Worm (Caenorhabditis elegans) whole organism, L1 larva: ENCODE results near the gene K08D8.10.

ENCODE experiments used
- C04F5.9 ChIP-seq: sonication (generic microtip); optimal IDR thresholded peaks from 2 replicates; lab custom pipeline; 2016; ENCODE audit warnings: missing genetic modification characterization, missing compliant biosample characterization
- C16A3.4 ChIP-seq: fragments of 150-350 bp; optimal IDR thresholded peaks from 2 replicates; lab custom pipeline; 2014; ENCODE audit warnings: missing biosample characterization, missing genetic modification characterization
- aha-1 ChIP-seq: fragments of 150-350 bp; optimal IDR thresholded peaks from 2 replicates; lab custom pipeline; 2014; ENCODE audit warnings: missing biosample characterization, missing genetic modification characterization
- ceh-8 ChIP-seq: fragments of 200-800 bp; sonication (Bioruptor generic); optimal IDR thresholded peaks from 2 replicates; lab custom pipeline; 2018; ENCODE audit warnings: mild to moderate bottlenecking, missing genetic modification characterization, moderate library complexity, missing compliant biosample characterization
- ceh-82 ChIP-seq, 3 experiments: fragments of 150-350 bp in 1 of 3; sonication (generic microtip) in 2 of 3; optimal IDR thresholded peaks; 2 replicates each; lab custom pipeline; 2014 to 2017; ENCODE audit warnings: missing biosample characterization in 3 of 3, missing genetic modification characterization in 3 of 3
- ceh-90 ChIP-seq: sonication (generic microtip); optimal IDR thresholded peaks from 2 replicates; lab custom pipeline; 2016; ENCODE audit warnings: missing genetic modification characterization, missing compliant biosample characterization
- ces-1 ChIP-seq: fragments of 150-350 bp; optimal IDR thresholded peaks from 2 replicates; lab custom pipeline; 2014; ENCODE audit warnings: missing biosample characterization, missing genetic modification reagents, missing genetic modification characterization
- efl-1 ChIP-seq, 4 experiments: fragments of 150-350 bp; optimal IDR thresholded peaks in 3 of 4; peaks in 1 of 4; 1 replicate in 1 of 4; 2 replicates in 3 of 4; lab custom pipeline; 2014; ENCODE audit warnings: missing biosample characterization in 2 of 4, missing genetic modification characterization in 2 of 4, missing genetic modification reagents in 2 of 4
- egl-27 ChIP-seq, 2 experiments: fragments of 150-350 bp in 1 of 2; sonication (generic microtip); optimal IDR thresholded peaks; 3 replicates each; lab custom pipeline; 2017 to 2018; ENCODE audit warnings: missing biosample characterization in 2 of 2, missing genetic modification characterization in 2 of 2, missing genetic modification reagents in 2 of 2
- fkh-4 ChIP-seq: sonication (generic microtip); optimal IDR thresholded peaks from 2 replicates; lab custom pipeline; 2016; ENCODE audit warnings: missing compliant biosample characterization, missing genetic modification characterization, borderline replicate concordance
- fkh-8 ChIP-seq: sonication (generic microtip); optimal IDR thresholded peaks from 2 replicates; lab custom pipeline; 2016; ENCODE audit warnings: mild to moderate bottlenecking, missing genetic modification characterization, missing compliant biosample characterization
- isw-1 ChIP-seq: fragments of 200-800 bp; sonication (Bioruptor generic); IDR thresholded peaks from 2 replicates; pipeline ENCODE4 v1.3.6; 2022; ENCODE audit warnings: missing genetic modification characterization, missing compliant biosample characterization
- lin-13 ChIP-seq: fragments of 150-350 bp; optimal IDR thresholded peaks from 2 replicates; lab custom pipeline; 2014; ENCODE audit warnings: missing biosample characterization, missing genetic modification reagents, missing genetic modification characterization
- lin-14 ChIP-seq: fragments of 200-800 bp; sonication (Bioruptor generic); optimal IDR thresholded peaks from 2 replicates; lab custom pipeline; 2018; ENCODE audit warnings: mild to moderate bottlenecking, missing genetic modification characterization, moderate library complexity, missing compliant biosample characterization
- mef-2 ChIP-seq: fragments of 150-350 bp; optimal IDR thresholded peaks from 2 replicates; lab custom pipeline; 2014; ENCODE audit warnings: missing biosample characterization, missing genetic modification characterization
- mep-1 ChIP-seq: fragments of 150-350 bp; optimal IDR thresholded peaks from 2 replicates; lab custom pipeline; 2014; ENCODE audit warnings: missing biosample characterization, missing genetic modification characterization
- nhr-19 ChIP-seq: fragments of 200-800 bp; sonication (Bioruptor generic); conservative IDR thresholded peaks from 2 replicates; pipeline ENCODE4 v1.3.6; 2022; ENCODE audit warnings: missing genetic modification characterization, missing compliant biosample characterization
- nhr-28 ChIP-seq: fragments of 150-350 bp; optimal IDR thresholded peaks from 2 replicates; lab custom pipeline; 2014; ENCODE audit warnings: missing biosample characterization, missing genetic modification characterization
- nhr-76 ChIP-seq: sonication (generic microtip); optimal IDR thresholded peaks from 2 replicates; lab custom pipeline; 2017; ENCODE audit warnings: missing biosample characterization, missing genetic modification characterization
- nhr-90 ChIP-seq: sonication (generic microtip); optimal IDR thresholded peaks from 2 replicates; lab custom pipeline; 2016; ENCODE audit warnings: mild to moderate bottlenecking, missing genetic modification characterization, missing compliant biosample characterization; ENCODE audit not compliant: poor library complexity
- pqm-1 ChIP-seq: sonication (generic microtip); optimal IDR thresholded peaks from 3 replicates; lab custom pipeline; 2017; ENCODE audit warnings: missing biosample characterization, missing genetic modification characterization
- sox-4 ChIP-seq: sonication (generic microtip); optimal IDR thresholded peaks from 2 replicates; lab custom pipeline; 2016; ENCODE audit warnings: missing genetic modification characterization, missing compliant biosample characterization
- swsn-7 ChIP-seq: sonication (generic microtip); optimal IDR thresholded peaks from 2 replicates; lab custom pipeline; 2016; ENCODE audit warnings: missing genetic modification characterization, missing compliant biosample characterization
- unc-62 ChIP-seq: fragments of 150-350 bp; optimal IDR thresholded peaks from 2 replicates; lab custom pipeline; 2014; ENCODE audit warnings: missing biosample characterization, missing genetic modification reagents, missing genetic modification characterization
- unc-86 ChIP-seq: sonication (generic microtip); optimal IDR thresholded peaks from 2 replicates; lab custom pipeline; 2016; ENCODE audit warnings: missing genetic modification characterization, missing compliant biosample characterization
- ztf-11 ChIP-seq, 2 experiments: sonication (generic microtip); optimal IDR thresholded peaks; 2 replicates each; lab custom pipeline; 2016 to 2017; ENCODE audit warnings: missing genetic modification characterization in 2 of 2, missing biosample characterization in 1 of 2, missing compliant biosample characterization in 1 of 2
- ztf-4 ChIP-seq: fragments of 150-350 bp; optimal IDR thresholded peaks from 2 replicates; lab custom pipeline; 2014; ENCODE audit warnings: missing biosample characterization, missing genetic modification characterization

Gene K08D8.10

DNA sequence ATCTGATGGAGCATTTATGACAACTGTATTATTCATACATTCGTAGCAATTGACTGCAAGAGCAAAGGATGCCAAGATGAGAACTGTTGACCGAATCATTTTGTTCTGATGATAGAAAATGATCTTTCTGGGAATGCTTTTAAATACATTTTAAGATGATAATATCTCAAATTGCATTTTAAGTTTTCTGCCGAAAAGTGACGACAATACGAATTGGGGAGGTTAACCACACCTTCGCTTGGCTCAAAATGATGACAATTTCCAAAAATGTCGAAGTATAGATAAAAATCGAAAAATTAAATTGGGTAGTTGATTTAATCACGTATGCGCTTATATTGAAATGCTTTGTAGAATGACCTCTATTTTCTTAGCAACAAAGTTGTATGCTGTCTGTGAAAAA lies 40.9 kb downstream of the K08D8.10 start, which contains the start of gene dod-24:
dod-24 (minus strand) TSS at position 101 of the 400 bp plus-strand sequence.
- no peak for TF ChIP-seq ceh-82 (tag; optimal IDR thresholded peaks at IDR 0.05; lab: Kevin White, UChicago)
- TF ChIP-seq lin-14 (GFP tag; lab: Kevin White, UChicago): no peak
- no peak for TF ChIP-seq ztf-4 (tag; lab: Kevin White, UChicago)
- no peak for TF ChIP-seq unc-62 (GFP tag; lab: Kevin White, UChicago)
- no peak for TF ChIP-seq sox-4 (tag; lab: Kevin White, UChicago)
- no peak for TF ChIP-seq aha-1 (tag; lab: Kevin White, UChicago)
- no peak for TF ChIP-seq C16A3.4 (tag; lab: Kevin White, UChicago)
- no peak for TF ChIP-seq mef-2
- no peak for TF ChIP-seq ceh-8 (GFP tag; lab: Kevin White, UChicago)
- no peak for TF ChIP-seq ceh-90 (tag; lab: Kevin White, UChicago)
- TF ChIP-seq isw-1 (GFP tag; lab: Robert Waterston, UW): no peak
- TF ChIP-seq nhr-19 (GFP tag; lab: Robert Waterston, UW): no peak

- TF ChIP-seq lin-14 (GFP tag; lab: Kevin White, UChicago) (no peak), fkh-8 (tag; lab: Kevin White, UChicago) (no peak), fkh-4 (tag; lab: Kevin White, UChicago) (no peak), unc-86 (tag; lab: Kevin White, UChicago) (no peak), ztf-11 (tag; optimal IDR thresholded peaks at IDR 0.05; lab: Kevin White, UChicago) (no peak), C04F5.9 (tag; lab: Kevin White, UChicago) (no peak), lin-13 (GFP tag; lab: Kevin White, UChicago) (no peak), nhr-28 (tag; lab: Kevin White, UChicago) (no peak), unc-62 (GFP tag; lab: Kevin White, UChicago) (no peak), egl-27 (tag; optimal IDR thresholded peaks at IDR 0.05; lab: Kevin White, UChicago) (no peak), efl-1 (optimal IDR thresholded peaks at IDR 0.05; lab: Kevin White, UChicago) (no peak), efl-1 (GFP tag; optimal IDR thresholded peaks at IDR 0.05 in 1 of 2; lab: Kevin White, UChicago) (no peak), ces-1 (GFP tag; lab: Kevin White, UChicago) (no peak)
These were observed 42.3 kb downstream of the K08D8.10 start, which contains the start of gene dct-19 for ce11 chrIV:12942633-12943032. Gene dct-19 (plus strand): TSS chrIV:12942933.

DNA sequence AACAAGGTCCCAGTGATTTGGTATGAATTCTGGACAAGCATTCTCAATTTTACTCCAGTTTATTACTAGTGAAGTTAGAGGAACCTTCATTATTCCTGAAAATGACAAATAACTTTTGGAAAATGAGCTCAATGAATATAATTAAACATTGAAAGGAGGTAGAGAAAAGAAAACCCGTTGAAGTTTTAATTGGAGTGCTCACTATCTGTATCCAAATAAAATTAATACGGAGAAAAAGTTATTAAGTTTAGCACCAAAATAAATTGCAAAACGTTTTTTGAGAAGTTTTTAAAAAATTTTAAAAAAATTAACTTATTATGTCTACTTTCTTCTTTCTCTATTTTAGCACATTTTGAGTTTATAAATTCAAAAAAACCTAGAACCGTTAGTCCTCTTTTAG lies 46.1 kb downstream of the K08D8.10 start, which contains the start of gene F55G11.1:
F55G11.1 (minus strand) TSS at position 101 of the 400 bp plus-strand sequence.
- no peak for TF ChIP-seq nhr-76 (tag; lab: Kevin White, UChicago)
- no peak for TF ChIP-seq pqm-1 (tag; lab: Kevin White, UChicago)
- TF ChIP-seq swsn-7 (tag; lab: Kevin White, UChicago): no peak
- no peak for TF ChIP-seq mep-1 (tag; lab: Kevin White, UChicago)

- TF ChIP-seq lin-14 (GFP tag; lab: Kevin White, UChicago) (no peak), nhr-90 (tag; lab: Kevin White, UChicago) (no peak)
These were observed 48.1 kb downstream of the K08D8.10 start, which contains the start of gene F55G11.10 for ce11 chrIV:12948470-12948869. Gene F55G11.10 (plus strand): TSS chrIV:12948770.
